Fruit fly (Drosophila melanogaster) whole organism, embryonic: Measurements from ENCODE around the gene mRRF1.

Experiments
- Aef1 ChIP-seq: fragments of 200-800 bp; sonication (Bioruptor generic); IDR thresholded peaks from 3 replicates; pipeline ENCODE4 v1.3.6; 2022; ENCODE audit warnings: missing biosample characterization, missing genetic modification characterization
- CG10543 ChIP-seq: fragments of 200-800 bp; sonication (Bioruptor generic); optimal IDR thresholded peaks from 3 replicates; lab custom pipeline; 2017; ENCODE audit warnings: missing biosample characterization, mild to moderate bottlenecking, missing genetic modification characterization, moderate library complexity
- CG10654 ChIP-seq: fragments of 200-800 bp; sonication (Bioruptor generic); optimal IDR thresholded peaks from 2 replicates; lab custom pipeline; 2016; ENCODE audit warnings: missing biosample characterization, missing genetic modification characterization
- CG12219 ChIP-seq: fragments of 200-800 bp; sonication (Bioruptor generic); optimal IDR thresholded peaks from 3 replicates; lab custom pipeline; 2018; ENCODE audit warnings: missing biosample characterization, mild to moderate bottlenecking, missing genetic modification characterization
- CG13424 ChIP-seq: fragments of 200-800 bp; sonication (Bioruptor generic); optimal IDR thresholded peaks from 2 replicates; lab custom pipeline; 2019; ENCODE audit warnings: missing biosample characterization, mild to moderate bottlenecking, missing genetic modification characterization, moderate library complexity
- CG14441 ChIP-seq: fragments of 200-800 bp; sonication (Bioruptor generic); IDR thresholded peaks from 2 replicates; pipeline ENCODE4 v1.3.6; 2022; ENCODE audit warnings: missing biosample characterization, missing genetic modification characterization
- CG15073 ChIP-seq: fragments of 200-800 bp; sonication (Bioruptor generic); optimal IDR thresholded peaks from 2 replicates; lab custom pipeline; 2016; ENCODE audit warnings: missing biosample characterization, missing genetic modification characterization
- CG15514 ChIP-seq: fragments of 200-800 bp; sonication (Bioruptor generic); optimal IDR thresholded peaks from 3 replicates; lab custom pipeline; 2017; ENCODE audit warnings: missing biosample characterization, missing genetic modification characterization, mild to moderate bottlenecking, moderate library complexity, missing genetic modification reagents
- CG15696 ChIP-seq: fragments of 200-800 bp; sonication (Bioruptor generic); optimal IDR thresholded peaks from 2 replicates; lab custom pipeline; 2019; ENCODE audit warnings: missing biosample characterization, mild to moderate bottlenecking, missing genetic modification characterization, moderate library complexity
- CG16813 ChIP-seq: fragments of 200-800 bp; sonication (Bioruptor generic); IDR thresholded peaks from 3 replicates; pipeline ENCODE4 v1.3.6; 2022; ENCODE audit warnings: missing biosample characterization, missing genetic modification characterization; ENCODE audit not compliant: partially characterized antibody
- CG17361 ChIP-seq: fragments of 200-800 bp; sonication (Bioruptor generic); IDR thresholded peaks from 3 replicates; pipeline ENCODE4 v1.3.6; 2022; ENCODE audit warnings: missing biosample characterization, missing genetic modification characterization
- CG17912 ChIP-seq: fragments of 200-800 bp; sonication (Bioruptor generic); optimal IDR thresholded peaks from 2 replicates; lab custom pipeline; 2018; ENCODE audit warnings: missing biosample characterization, mild to moderate bottlenecking, missing genetic modification characterization
- CG1792 ChIP-seq: fragments of 200-800 bp; sonication (Bioruptor generic); optimal IDR thresholded peaks from 2 replicates; lab custom pipeline; 2016; ENCODE audit warnings: missing biosample characterization, missing genetic modification characterization
- CG18011 ChIP-seq: fragments of 200-800 bp; sonication (Bioruptor generic); optimal IDR thresholded peaks from 2 replicates; lab custom pipeline; 2017; ENCODE audit warnings: missing biosample characterization, missing genetic modification characterization, mild to moderate bottlenecking, moderate library complexity, missing genotype
- CG33213 ChIP-seq: fragments of 200-800 bp; sonication (Bioruptor generic); optimal IDR thresholded peaks from 3 replicates; lab custom pipeline; 2016; ENCODE audit warnings: missing biosample characterization, missing genetic modification characterization
- CG3726 ChIP-seq: fragments of 200-800 bp; sonication (Bioruptor generic); IDR thresholded peaks from 3 replicates; pipeline ENCODE4, ENCODE4 v1.3.6; 2022; ENCODE audit warnings: missing biosample characterization, missing genetic modification characterization
- CG4282 ChIP-seq: fragments of 200-800 bp; sonication (Bioruptor generic); optimal IDR thresholded peaks from 2 replicates; lab custom pipeline; 2016; ENCODE audit warnings: missing biosample characterization, missing genetic modification characterization
- CTCF ChIP-seq: fragments of 200-800 bp; sonication (Bioruptor generic); optimal IDR thresholded peaks from 2 replicates; lab custom pipeline; 2017; ENCODE audit warnings: missing biosample characterization, mild to moderate bottlenecking, missing genetic modification characterization, moderate library complexity
- Dfd ChIP-seq, 2 experiments: fragments of >200 bp; optimal IDR thresholded peaks; 2 replicates each; lab custom pipeline; 2017; ENCODE audit warnings: missing biosample characterization in 2 of 2, missing genetic modification characterization in 2 of 2
- Dip2 ChIP-seq: fragments of 200-800 bp; sonication (Bioruptor generic); IDR thresholded peaks from 2 replicates; pipeline ENCODE4 v1.3.6; 2022; ENCODE audit warnings: missing biosample characterization, missing genetic modification characterization
- Eip74EF ChIP-seq, 2 experiments: fragments of 200-800 bp in 1 of 2; fragments of >200 bp in 1 of 2; sonication (Bioruptor generic) in 1 of 2; optimal IDR thresholded peaks; 2 replicates each; lab custom pipeline; 2017 to 2019; ENCODE audit warnings: missing biosample characterization in 2 of 2, missing genetic modification characterization in 2 of 2, mild to moderate bottlenecking in 1 of 2, moderate library complexity in 1 of 2
- H15 ChIP-seq: fragments of 200-800 bp; sonication (Bioruptor generic); IDR thresholded peaks from 3 replicates; pipeline ENCODE4 v1.3.6; 2022; ENCODE audit warnings: missing biosample characterization, missing genetic modification characterization
- HLHmδ ChIP-seq: fragments of 200-800 bp; sonication (Bioruptor generic); optimal IDR thresholded peaks from 2 replicates; lab custom pipeline; 2018; ENCODE audit warnings: missing biosample characterization, mild to moderate bottlenecking, missing genetic modification characterization, moderate library complexity
- Kr ChIP-seq: fragments of 200-800 bp; sonication (Bioruptor generic); optimal IDR thresholded peaks from 2 replicates; lab custom pipeline; 2017; ENCODE audit warnings: missing biosample characterization, mild to moderate bottlenecking, missing genetic modification characterization
- Lpt ChIP-seq: fragments of >200 bp; optimal IDR thresholded peaks from 2 replicates; lab custom pipeline; 2018; ENCODE audit warnings: missing biosample characterization, missing genetic modification characterization
- NfI ChIP-seq: fragments of 200-800 bp; sonication (Bioruptor generic); optimal IDR thresholded peaks from 3 replicates; lab custom pipeline; 2018; ENCODE audit warnings: missing biosample characterization, mild to moderate bottlenecking, missing genetic modification characterization, moderate library complexity
- Oaz ChIP-seq: fragments of 200-800 bp; sonication (Bioruptor generic); IDR thresholded peaks from 2 replicates; pipeline ENCODE4 v1.3.6; 2022; ENCODE audit warnings: missing biosample characterization, missing genetic modification characterization
- Sox102F ChIP-seq: fragments of 200-800 bp; sonication (Bioruptor generic); optimal IDR thresholded peaks from 2 replicates; lab custom pipeline; 2018; ENCODE audit warnings: missing biosample characterization, mild to moderate bottlenecking, missing genetic modification characterization, moderate library complexity
- Ssrp ChIP-seq: fragments of 200-800 bp; sonication (Bioruptor generic); optimal IDR thresholded peaks from 2 replicates; lab custom pipeline; 2018; ENCODE audit warnings: missing biosample characterization, mild to moderate bottlenecking, missing genetic modification characterization, moderate library complexity
- Tbp ChIP-seq: fragments of >200 bp; optimal IDR thresholded peaks from 2 replicates; lab custom pipeline; 2018; ENCODE audit warnings: missing biosample characterization, missing genetic modification characterization
- Trl ChIP-seq, 3 experiments: fragments of >200 bp in 2 of 3; fragments of 200-800 bp in 1 of 3; sonication (Bioruptor generic) in 1 of 3; optimal IDR thresholded peaks; 2 replicates in 1 of 3; 3 replicates in 2 of 3; lab custom pipeline; 2016 to 2017; ENCODE audit warnings: missing biosample characterization in 1 of 3, missing genetic modification characterization in 1 of 3
- bbx ChIP-seq: fragments of 200-800 bp; sonication (Bioruptor generic); IDR thresholded peaks from 2 replicates; pipeline ENCODE4 v1.3.6; 2022; ENCODE audit warnings: missing biosample characterization, missing genetic modification characterization; ENCODE audit not compliant: partially characterized antibody
- bcd ChIP-seq: fragments of 200-800 bp; sonication (Bioruptor generic); optimal IDR thresholded peaks from 2 replicates; lab custom pipeline; 2017; ENCODE audit warnings: missing biosample characterization, mild to moderate bottlenecking, missing genetic modification characterization
- caup ChIP-seq: fragments of 200-800 bp; sonication (Bioruptor generic); optimal IDR thresholded peaks from 3 replicates; lab custom pipeline; 2017; ENCODE audit warnings: missing biosample characterization, mild to moderate bottlenecking, missing genetic modification characterization, moderate library complexity; ENCODE audit not compliant: severe bottlenecking
- ci ChIP-seq: fragments of 200-800 bp; sonication (Bioruptor generic); IDR thresholded peaks from 3 replicates; pipeline ENCODE4 v1.3.6; 2022; ENCODE audit warnings: missing biosample characterization, missing genetic modification characterization
- disco-r ChIP-seq: fragments of 200-800 bp; sonication (Bioruptor generic); optimal IDR thresholded peaks from 2 replicates; lab custom pipeline; 2016; ENCODE audit warnings: missing biosample characterization, missing genetic modification characterization
- eve ChIP-seq, 2 experiments: fragments of >200 bp; optimal IDR thresholded peaks; 2 replicates each; lab custom pipeline; 2017; ENCODE audit warnings: missing biosample characterization in 2 of 2, missing genetic modification characterization in 2 of 2
- hth ChIP-seq: fragments of >200 bp; optimal IDR thresholded peaks from 2 replicates; lab custom pipeline; 2017; ENCODE audit warnings: inconsistent platforms
- mam ChIP-seq: fragments of 200-800 bp; sonication (Bioruptor generic); optimal IDR thresholded peaks from 3 replicates; lab custom pipeline; 2016; ENCODE audit warnings: missing biosample characterization, missing genetic modification characterization
- pb ChIP-seq: fragments of 200-800 bp; sonication (Bioruptor generic); optimal IDR thresholded peaks from 3 replicates; lab custom pipeline; 2016; ENCODE audit warnings: missing biosample characterization, missing genetic modification characterization
- pho ChIP-seq: fragments of 200-800 bp; sonication (Bioruptor generic); optimal IDR thresholded peaks from 2 replicates; lab custom pipeline; 2016; ENCODE audit warnings: missing biosample characterization, missing genetic modification characterization
- psq ChIP-seq: fragments of 200-800 bp; sonication (Bioruptor generic); optimal IDR thresholded peaks from 2 replicates; lab custom pipeline; 2017; ENCODE audit warnings: missing biosample characterization, missing genetic modification characterization
- pum ChIP-seq: fragments of 200-800 bp; sonication (Bioruptor generic); optimal IDR thresholded peaks from 2 replicates; lab custom pipeline; 2016; ENCODE audit warnings: missing biosample characterization, missing genetic modification characterization
- ranshi ChIP-seq: fragments of 200-800 bp; sonication (Bioruptor generic); IDR thresholded peaks from 2 replicates; pipeline ENCODE4 v1.3.6; 2022; ENCODE audit warnings: missing biosample characterization, missing genetic modification characterization
- row ChIP-seq: fragments of 200-800 bp; sonication (Bioruptor generic); IDR thresholded peaks from 3 replicates; pipeline ENCODE4 v1.3.6; 2022; ENCODE audit warnings: missing biosample characterization, missing genetic modification characterization
- run ChIP-seq: fragments of 200-800 bp; sonication (Bioruptor generic); optimal IDR thresholded peaks from 3 replicates; lab custom pipeline; 2018; ENCODE audit warnings: missing biosample characterization, mild to moderate bottlenecking, missing genetic modification characterization
- salm ChIP-seq: fragments of 200-800 bp; sonication (Bioruptor generic); optimal IDR thresholded peaks from 2 replicates; lab custom pipeline; 2018; ENCODE audit warnings: missing biosample characterization, mild to moderate bottlenecking, missing genetic modification characterization
- so ChIP-seq: fragments of 200-800 bp; sonication (Bioruptor generic); IDR thresholded peaks from 3 replicates; pipeline ENCODE4 v1.3.6; 2022; ENCODE audit warnings: missing biosample characterization, missing genetic modification characterization
- tap ChIP-seq: fragments of 200-800 bp; optimal IDR thresholded peaks from 3 replicates; lab custom pipeline; 2019; ENCODE audit warnings: missing biosample characterization, mild to moderate bottlenecking, missing genetic modification characterization, moderate library complexity
- wdn ChIP-seq: fragments of 200-800 bp; sonication (Bioruptor generic); IDR thresholded peaks from 2 replicates; pipeline ENCODE4 v1.3.6; 2022; ENCODE audit warnings: missing biosample characterization, missing genetic modification characterization

mRRF1 gene

dm6 chr3L:9383345-9384075 is 19.4 kb downstream of the mRRF1 start, which contains the start of gene Hsp27 (continued):
- TF ChIP-seq bbx (GFP tag; lab: Robert Waterston, UW) = peak; percentile 22; the same call in 1 of the 2 replicates
- TF ChIP-seq mam (GFP tag; lab: Kevin White, UChicago) = peak; percentile 97
- peak; percentile 96 for TF ChIP-seq wdn (GFP tag; lab: Robert Waterston, UW)
- peak; percentile 89 for TF ChIP-seq Oaz
- peak; percentile 33 for TF ChIP-seq Kr
- peak; percentile 98 for TF ChIP-seq CG3726
- TF ChIP-seq Aef1 = peak; percentile 98
- peak; percentile 91 for TF ChIP-seq pb
- peak; percentile 96 for TF ChIP-seq tap
- TF ChIP-seq CG15696 = peak; percentile 79
- peak; percentile 99 for TF ChIP-seq bcd (GFP tag; lab: Kevin White, UChicago)
- TF ChIP-seq so (GFP tag; lab: Robert Waterston, UW) = peak; percentile 96
- TF ChIP-seq eve (GFP tag; optimal IDR thresholded peaks at IDR 0.05; lab: Kevin White, UChicago) = no peak
- TF ChIP-seq pho (GFP tag; lab: Kevin White, UChicago) = peak; percentile 84
- TF ChIP-seq psq = peak; percentile 92
- TF ChIP-seq Eip74EF (GFP tag; optimal IDR thresholded peaks at IDR 0.05; lab: Kevin White, UChicago) = peak in 1 of 2 experiments; percentile 97
- TF ChIP-seq Dfd (GFP tag; optimal IDR thresholded peaks at IDR 0.05; lab: Kevin White, UChicago) = no peak
- no peak for TF ChIP-seq HLHmδ (GFP tag; lab: Kevin White, UChicago)
- TF ChIP-seq Ssrp (tag; lab: Kevin White, UChicago) = peak; percentile 98
- peak; percentile 99 for TF ChIP-seq CG17361
- TF ChIP-seq CG16813 (GFP tag; lab: Robert Waterston, UW) = no peak
- peak; percentile 93 for TF ChIP-seq CG15514 (GFP tag; lab: Kevin White, UChicago)
- TF ChIP-seq CG10543 (GFP tag; lab: Kevin White, UChicago) = peak; percentile 74
- TF ChIP-seq CG18011 (GFP tag; lab: Kevin White, UChicago) = peak; percentile 89
- TF ChIP-seq CTCF (GFP tag; lab: Kevin White, UChicago) = peak; percentile 71
- no peak for TF ChIP-seq hth
- TF ChIP-seq Tbp (GFP tag; lab: Kevin White, UChicago) = no peak
- TF ChIP-seq CG4282 (GFP tag; lab: Kevin White, UChicago) = peak; percentile 62
- TF ChIP-seq CG33213 (GFP tag; lab: Kevin White, UChicago) = peak; percentile 96
- TF ChIP-seq run (tag; lab: Kevin White, UChicago) = peak; percentile 95
- TF ChIP-seq Sox102F (GFP tag; lab: Kevin White, UChicago) = peak; percentile 99
- no peak for TF ChIP-seq Lpt (GFP tag; lab: Kevin White, UChicago)
- peak; percentile 87 for TF ChIP-seq disco-r (GFP tag; lab: Kevin White, UChicago)
- peak; percentile 94 for TF ChIP-seq CG12219
- peak; percentile 99 for TF ChIP-seq ranshi (GFP tag; lab: Robert Waterston, UW)
- peak; percentile 95 for TF ChIP-seq CG13424 (tag; lab: Kevin White, UChicago)
- TF ChIP-seq CG10654 = peak; percentile 98
- TF ChIP-seq CG14441 = peak; percentile 99
- peak; percentile 92 for TF ChIP-seq CG1792 (GFP tag; lab: Kevin White, UChicago)
- TF ChIP-seq Dip2 (GFP tag; lab: Robert Waterston, UW) = peak; percentile 75
- peak; percentile 54 for TF ChIP-seq CG17912 (GFP tag; lab: Kevin White, UChicago)
- peak; percentile 22 to 27 for TF ChIP-seq Trl (optimal IDR thresholded peaks at IDR 0.05; lab: Kevin White, UChicago)
- peak; percentile 95 for TF ChIP-seq Trl (GFP tag; optimal IDR thresholded peaks at IDR 0.05; lab: Kevin White, UChicago)
- TF ChIP-seq NfI (GFP tag; lab: Kevin White, UChicago) = peak; percentile 97
- TF ChIP-seq pum (GFP tag; lab: Kevin White, UChicago) = peak; percentile 94
- TF ChIP-seq row (GFP tag; lab: Robert Waterston, UW) = peak; percentile 98
- peak; percentile 97 for TF ChIP-seq salm (tag; lab: Kevin White, UChicago)
- TF ChIP-seq CG15073 (GFP tag; lab: Kevin White, UChicago) = peak; percentile 85
- peak; percentile 99 for TF ChIP-seq ci (GFP tag; lab: Robert Waterston, UW)
- TF ChIP-seq H15 (GFP tag; lab: Robert Waterston, UW) = peak; percentile 99
- peak; percentile 95 for TF ChIP-seq caup (GFP tag; lab: Kevin White, UChicago)
